Worm (Caenorhabditis elegans) whole organism, L1 larva: ENCODE data around the gene dohh-1.

Experiments used
- Y116A8C.19 ChIP-seq: sonication (generic microtip); optimal IDR thresholded peaks from 2 replicates; lab custom pipeline; 2016; ENCODE audit warnings: missing compliant biosample characterization, missing genetic modification characterization, borderline replicate concordance
- alr-1 ChIP-seq: fragments of 200-800 bp; sonication (Bioruptor generic); optimal IDR thresholded peaks from 2 replicates; lab custom pipeline; 2018; ENCODE audit warnings: borderline replicate concordance, mild to moderate bottlenecking, missing genetic modification characterization, missing compliant biosample characterization
- ceh-82 ChIP-seq, 3 experiments: fragments of 150-350 bp in 1 of 3; sonication (generic microtip) in 2 of 3; optimal IDR thresholded peaks; 2 replicates each; lab custom pipeline; 2014 to 2017; ENCODE audit warnings: missing biosample characterization in 3 of 3, missing genetic modification characterization in 3 of 3
- ceh-90 ChIP-seq: sonication (generic microtip); optimal IDR thresholded peaks from 2 replicates; lab custom pipeline; 2016; ENCODE audit warnings: missing genetic modification characterization, missing compliant biosample characterization
- ces-1 ChIP-seq: fragments of 150-350 bp; optimal IDR thresholded peaks from 2 replicates; lab custom pipeline; 2014; ENCODE audit warnings: missing biosample characterization, missing genetic modification reagents, missing genetic modification characterization
- dpl-1 ChIP-seq, 3 experiments: fragments of 150-350 bp in 2 of 3; sonication (generic microtip) in 1 of 3; optimal IDR thresholded peaks; 2 replicates each; lab custom pipeline; 2014 to 2017; ENCODE audit warnings: missing biosample characterization in 3 of 3, missing genetic modification characterization in 3 of 3, missing genetic modification reagents in 3 of 3
- efl-1 ChIP-seq, 4 experiments: fragments of 150-350 bp; optimal IDR thresholded peaks in 3 of 4; peaks in 1 of 4; 1 replicate in 1 of 4; 2 replicates in 3 of 4; lab custom pipeline; 2014; ENCODE audit warnings: missing biosample characterization in 2 of 4, missing genetic modification characterization in 2 of 4, missing genetic modification reagents in 2 of 4
- egl-13 ChIP-seq: sonication (generic microtip); optimal IDR thresholded peaks from 2 replicates; lab custom pipeline; 2016; ENCODE audit warnings: missing genotype, missing genetic modification reagents, missing genetic modification characterization, missing compliant biosample characterization
- egl-27 ChIP-seq, 2 experiments: fragments of 150-350 bp in 1 of 2; sonication (generic microtip); optimal IDR thresholded peaks; 3 replicates each; lab custom pipeline; 2017 to 2018; ENCODE audit warnings: missing biosample characterization in 2 of 2, missing genetic modification characterization in 2 of 2, missing genetic modification reagents in 2 of 2
- elt-2 ChIP-seq: sonication (generic microtip); optimal IDR thresholded peaks from 2 replicates; lab custom pipeline; 2016; ENCODE audit warnings: missing genetic modification characterization, mild to moderate bottlenecking, inconsistent platforms, missing compliant biosample characterization, missing genetic modification reagents
- elt-3 ChIP-seq, 6 experiments: fragments of 150-350 bp in 1 of 6; sonication (generic microtip); optimal IDR thresholded peaks; 2 replicates each; lab custom pipeline; 2017 to 2018; ENCODE audit warnings: missing biosample characterization in 6 of 6, missing genetic modification characterization in 6 of 6, inconsistent platforms in 1 of 6
- ets-5 ChIP-seq: fragments of 200-800 bp; sonication (Bioruptor generic); IDR thresholded peaks from 2 replicates; pipeline ENCODE4 v1.3.6; 2022; ENCODE audit warnings: missing genetic modification characterization, missing compliant biosample characterization
- fkh-10 ChIP-seq: sonication (generic microtip); optimal IDR thresholded peaks from 2 replicates; lab custom pipeline; 2017; ENCODE audit warnings: missing biosample characterization, missing genetic modification reagents, missing genetic modification characterization
- fkh-4 ChIP-seq: sonication (generic microtip); optimal IDR thresholded peaks from 2 replicates; lab custom pipeline; 2016; ENCODE audit warnings: missing compliant biosample characterization, missing genetic modification characterization, borderline replicate concordance
- grh-1 ChIP-seq: fragments of 200-800 bp; sonication (Bioruptor generic); IDR thresholded peaks from 2 replicates; pipeline ENCODE4 v1.3.6; 2022; ENCODE audit warnings: missing genetic modification reagents, missing genetic modification characterization, missing compliant biosample characterization
- hlh-4 ChIP-seq: sonication (generic microtip); optimal IDR thresholded peaks from 2 replicates; lab custom pipeline; 2016; ENCODE audit warnings: mild to moderate bottlenecking, missing genetic modification characterization, missing compliant biosample characterization
- irx-1 ChIP-seq: sonication (generic microtip); optimal IDR thresholded peaks from 2 replicates; lab custom pipeline; 2016; ENCODE audit warnings: missing genetic modification characterization, missing compliant biosample characterization
- lin-13 ChIP-seq: fragments of 150-350 bp; optimal IDR thresholded peaks from 2 replicates; lab custom pipeline; 2014; ENCODE audit warnings: missing biosample characterization, missing genetic modification reagents, missing genetic modification characterization
- lin-14 ChIP-seq: fragments of 200-800 bp; sonication (Bioruptor generic); optimal IDR thresholded peaks from 2 replicates; lab custom pipeline; 2018; ENCODE audit warnings: mild to moderate bottlenecking, missing genetic modification characterization, moderate library complexity, missing compliant biosample characterization
- lin-35 ChIP-seq, 2 experiments: fragments of 150-350 bp; optimal IDR thresholded peaks; 2 replicates each; lab custom pipeline; 2014; ENCODE audit warnings: missing biosample characterization in 2 of 2, missing genetic modification characterization in 2 of 2, missing genetic modification reagents in 2 of 2
- lin-39 ChIP-seq: fragments of 150-350 bp; optimal IDR thresholded peaks from 2 replicates; lab custom pipeline; 2014; ENCODE audit warnings: missing biosample characterization, missing genetic modification reagents, missing genetic modification characterization
- mdl-1 ChIP-seq, 2 experiments: fragments of 150-350 bp; optimal IDR thresholded peaks; 2 replicates each; lab custom pipeline; 2014 to 2017; ENCODE audit warnings: missing biosample characterization in 2 of 2, missing genetic modification characterization in 2 of 2, inconsistent platforms in 1 of 2
- mep-1 ChIP-seq: fragments of 150-350 bp; optimal IDR thresholded peaks from 2 replicates; lab custom pipeline; 2014; ENCODE audit warnings: missing biosample characterization, missing genetic modification characterization
- nhr-11 ChIP-seq: fragments of 150-350 bp; optimal IDR thresholded peaks from 2 replicates; lab custom pipeline; 2014; ENCODE audit warnings: missing biosample characterization, missing genetic modification characterization
- nhr-237 ChIP-seq: fragments of 150-350 bp; optimal IDR thresholded peaks from 2 replicates; lab custom pipeline; 2014; ENCODE audit warnings: missing biosample characterization, missing genetic modification characterization
- nhr-28 ChIP-seq: fragments of 150-350 bp; optimal IDR thresholded peaks from 2 replicates; lab custom pipeline; 2014; ENCODE audit warnings: missing biosample characterization, missing genetic modification characterization
- nhr-77 ChIP-seq: fragments of 150-350 bp; optimal IDR thresholded peaks from 2 replicates; lab custom pipeline; 2014; ENCODE audit warnings: missing biosample characterization, missing genetic modification characterization
- nhr-90 ChIP-seq: sonication (generic microtip); optimal IDR thresholded peaks from 2 replicates; lab custom pipeline; 2016; ENCODE audit warnings: mild to moderate bottlenecking, missing genetic modification characterization, missing compliant biosample characterization; ENCODE audit not compliant: poor library complexity
- pax-3 ChIP-seq: fragments of 200-800 bp; sonication (Bioruptor generic); optimal IDR thresholded peaks from 2 replicates; lab custom pipeline; 2018; ENCODE audit warnings: mild to moderate bottlenecking, missing genetic modification characterization, moderate library complexity, missing compliant biosample characterization
- pqm-1 ChIP-seq: sonication (generic microtip); optimal IDR thresholded peaks from 3 replicates; lab custom pipeline; 2017; ENCODE audit warnings: missing biosample characterization, missing genetic modification characterization
- rnt-1 ChIP-seq: sonication (generic microtip); optimal IDR thresholded peaks from 2 replicates; lab custom pipeline; 2016; ENCODE audit warnings: mild to moderate bottlenecking, missing genetic modification characterization, moderate library complexity, missing compliant biosample characterization
- sox-4 ChIP-seq: sonication (generic microtip); optimal IDR thresholded peaks from 2 replicates; lab custom pipeline; 2016; ENCODE audit warnings: missing genetic modification characterization, missing compliant biosample characterization
- swsn-7 ChIP-seq: sonication (generic microtip); optimal IDR thresholded peaks from 2 replicates; lab custom pipeline; 2016; ENCODE audit warnings: missing genetic modification characterization, missing compliant biosample characterization
- tbx-2 ChIP-seq: sonication (generic microtip); optimal IDR thresholded peaks from 2 replicates; lab custom pipeline; 2016; ENCODE audit warnings: missing genetic modification characterization, missing compliant biosample characterization
- tlp-1 ChIP-seq: fragments of 150-350 bp; optimal IDR thresholded peaks from 2 replicates; lab custom pipeline; 2014; ENCODE audit warnings: missing biosample characterization, missing genetic modification characterization
- vab-15 ChIP-seq: sonication (generic microtip); optimal IDR thresholded peaks from 2 replicates; lab custom pipeline; 2017; ENCODE audit warnings: missing genotype, mild to moderate bottlenecking, missing genetic modification characterization, missing compliant biosample characterization
- zag-1 ChIP-seq: fragments of 150-350 bp; optimal IDR thresholded peaks from 2 replicates; lab custom pipeline; 2014; ENCODE audit warnings: missing biosample characterization, missing genetic modification characterization

The dohh-1 gene

ce11 chrII:10618157-10618556, 38.4 kb downstream of the dohh-1 start, which contains the start of gene C14A4.13:
C14A4.13 (plus strand) TSS chrII:10618457.
- TF ChIP-seq tlp-1 (tag; lab: Kevin White, UChicago): no peak

ce11 chrII:10621965-10622364, 42.2 kb downstream of the dohh-1 start, which contains the start of gene cutl-9:
cutl-9 (plus strand) TSS chrII:10622265.
- TF ChIP-seq nhr-90 (tag; lab: Kevin White, UChicago) (no peak), lin-13 (GFP tag; lab: Kevin White, UChicago) (no peak), rnt-1 (tag; lab: Kevin White, UChicago) (no peak), nhr-237 (tag; lab: Kevin White, UChicago) (no peak), ets-5 (GFP tag; lab: Robert Waterston, UW) (no peak), Y116A8C.19 (tag; lab: Kevin White, UChicago) (no peak), sox-4 (no peak), nhr-11 (tag; lab: Kevin White, UChicago) (no peak)

- no peak for TF ChIP-seq efl-1 (optimal IDR thresholded peaks at IDR 0.05; lab: Kevin White, UChicago)
- TF ChIP-seq efl-1 (GFP tag; optimal IDR thresholded peaks at IDR 0.05 in 1 of 2; lab: Kevin White, UChicago): no peak
- TF ChIP-seq egl-13 (tag; lab: Kevin White, UChicago): no peak
- peak; percentile 14 for TF ChIP-seq lin-14
- TF ChIP-seq pqm-1 (tag; lab: Kevin White, UChicago): peak; percentile 11
- TF ChIP-seq elt-3 (tag; optimal IDR thresholded peaks at IDR 0.05; lab: Kevin White, UChicago): no peak
- TF ChIP-seq swsn-7: no peak
- TF ChIP-seq dpl-1 (GFP tag; optimal IDR thresholded peaks at IDR 0.05; lab: Kevin White, UChicago): no peak
- no peak for TF ChIP-seq vab-15 (tag; lab: Kevin White, UChicago)
- TF ChIP-seq mep-1 (tag; lab: Kevin White, UChicago): no peak
- TF ChIP-seq fkh-10: no peak
- peak; percentile 80 for TF ChIP-seq elt-2 (tag; lab: Kevin White, UChicago)
- no peak for TF ChIP-seq mdl-1 (tag; optimal IDR thresholded peaks at IDR 0.05; lab: Kevin White, UChicago)
- no peak for TF ChIP-seq tbx-2 (tag; lab: Kevin White, UChicago)
- no peak for TF ChIP-seq pax-3 (tag; lab: Kevin White, UChicago)
- TF ChIP-seq grh-1 (GFP tag; lab: Robert Waterston, UW): no peak
- no peak for TF ChIP-seq alr-1 (tag; lab: Kevin White, UChicago)
Measured at ce11 chrII:10627086-10627485, 47.3 kb downstream of the dohh-1 start.

ce11 chrII:10627963-10628362, 48.2 kb downstream of the dohh-1 start, which contains the start of gene M28.8:
M28.8 (plus strand) TSS chrII:10628263.
- TF ChIP-seq nhr-28: no peak
- no peak for TF ChIP-seq mdl-1 (tag; optimal IDR thresholded peaks at IDR 0.05; lab: Kevin White, UChicago)
- TF ChIP-seq ces-1 (GFP tag; lab: Kevin White, UChicago): no peak
- no peak for TF ChIP-seq lin-39
- no peak for TF ChIP-seq irx-1 (tag; lab: Kevin White, UChicago)
- no peak for TF ChIP-seq zag-1 (tag; lab: Kevin White, UChicago)
- no peak for TF ChIP-seq fkh-4 (tag; lab: Kevin White, UChicago)
- no peak for TF ChIP-seq lin-35 (GFP tag; optimal IDR thresholded peaks at IDR 0.05; lab: Kevin White, UChicago)
- TF ChIP-seq ceh-82 (tag; optimal IDR thresholded peaks at IDR 0.05; lab: Kevin White, UChicago): no peak
- no peak for TF ChIP-seq grh-1 (GFP tag; lab: Robert Waterston, UW)
- no peak for TF ChIP-seq ceh-90 (tag; lab: Kevin White, UChicago)
- TF ChIP-seq hlh-4 (tag; lab: Kevin White, UChicago): no peak
- no peak for TF ChIP-seq rnt-1 (tag; lab: Kevin White, UChicago)
- no peak for TF ChIP-seq egl-27 (tag; optimal IDR thresholded peaks at IDR 0.05; lab: Kevin White, UChicago)
- no peak for TF ChIP-seq nhr-77
